Worm (Caenorhabditis elegans): ENCODE data around the gene srbc-19.

The srbc-19 gene

ce11 chrV:2206181-2206580, 39.6 kb upstream of the srbc-19 start, which contains the start of gene srt-40:
srt-40 (minus strand) TSS chrV:2206281.
- TF ChIP-seq flt-1 (GFP tag; IDR thresholded peaks at IDR 0.05) (no peak), B0310.2 (tag; optimal IDR thresholded peaks at IDR 0.05) (no peak), hmg-4 (GFP tag; optimal IDR thresholded peaks at IDR 0.05) (no peak), tbx-11 (GFP tag; IDR thresholded peaks at IDR 0.05) (no peak), ama-1 (optimal IDR thresholded peaks at IDR 0.05) (no peak), tra-4 (tag; optimal IDR thresholded peaks at IDR 0.05) (no peak), scrt-1 (GFP tag; IDR thresholded peaks at IDR 0.05) (no peak), pes-1 (GFP tag; IDR thresholded peaks at IDR 0.05) (no peak), ets-7 (tag; optimal IDR thresholded peaks at IDR 0.05) (no peak), F13C5.2 (tag; optimal IDR thresholded peaks at IDR 0.05) (no peak), ceh-36 (tag; optimal IDR thresholded peaks at IDR 0.05) (no peak), hmbx-1 (tag; optimal IDR thresholded peaks at IDR 0.05) (no peak), sea-1 (GFP tag; conservative IDR thresholded peaks at IDR 0.05) (no peak), hnd-1 (tag; optimal IDR thresholded peaks at IDR 0.05) (no peak), tbx-37 (GFP tag; conservative IDR thresholded peaks at IDR 0.05) (no peak), ceh-13 (GFP tag; optimal IDR thresholded peaks at IDR 0.05) (no peak), aly-1 (tag; optimal IDR thresholded peaks at IDR 0.05) (no peak)

ce11 chrV:2204080-2204479, 37.5 kb upstream of the srbc-19 start, which contains the start of gene cyp-33C12:
cyp-33C12 (minus strand) TSS chrV:2204400.
- TF ChIP-seq ets-7 (tag; optimal IDR thresholded peaks at IDR 0.05) (no peak), sea-1 (GFP tag; conservative IDR thresholded peaks at IDR 0.05) (no peak), tra-4 (tag; optimal IDR thresholded peaks at IDR 0.05) (no peak), ama-1 (optimal IDR thresholded peaks at IDR 0.05) (no peak), pes-1 (GFP tag; IDR thresholded peaks at IDR 0.05) (no peak), B0310.2 (tag; optimal IDR thresholded peaks at IDR 0.05) (no peak), hmbx-1 (tag; optimal IDR thresholded peaks at IDR 0.05) (no peak)

ce11 chrV:2201240-2201639, 34.7 kb upstream of the srbc-19 start, which contains the start of gene cyp-32B1:
cyp-32B1 (minus strand) TSS chrV:2201415.
- TF ChIP-seq ets-7 (tag; optimal IDR thresholded peaks at IDR 0.05) (no peak), tra-4 (tag; optimal IDR thresholded peaks at IDR 0.05) (no peak), hmbx-1 (tag; optimal IDR thresholded peaks at IDR 0.05) (no peak), hmg-4 (GFP tag; optimal IDR thresholded peaks at IDR 0.05) (no peak), flt-1 (GFP tag; IDR thresholded peaks at IDR 0.05) (no peak), B0310.2 (tag; optimal IDR thresholded peaks at IDR 0.05) (no peak), ama-1 (optimal IDR thresholded peaks at IDR 0.05) (no peak), F13C5.2 (tag; optimal IDR thresholded peaks at IDR 0.05) (no peak), aly-1 (tag; optimal IDR thresholded peaks at IDR 0.05) (no peak), tbx-11 (GFP tag; IDR thresholded peaks at IDR 0.05) (no peak), pes-1 (GFP tag; IDR thresholded peaks at IDR 0.05) (no peak), ceh-13 (GFP tag; optimal IDR thresholded peaks at IDR 0.05) (no peak), tbx-37 (GFP tag; conservative IDR thresholded peaks at IDR 0.05) (no peak), sea-1 (GFP tag; conservative IDR thresholded peaks at IDR 0.05) (no peak), hnd-1 (tag; optimal IDR thresholded peaks at IDR 0.05) (no peak), ceh-36 (tag; optimal IDR thresholded peaks at IDR 0.05) (no peak), scrt-1 (GFP tag; IDR thresholded peaks at IDR 0.05) (no peak)

- TF ChIP-seq ama-1 (optimal IDR thresholded peaks at IDR 0.05) = no peak
- no peak for TF ChIP-seq tbx-11 (GFP tag; IDR thresholded peaks at IDR 0.05)
- TF ChIP-seq ets-7 (tag; optimal IDR thresholded peaks at IDR 0.05) = no peak
- TF ChIP-seq tra-4 (tag; optimal IDR thresholded peaks at IDR 0.05) = no peak
These were observed 33.8 kb upstream of the srbc-19 start for ce11 chrV:2200402-2200801.

ce11 chrV:2199594-2199993, 33.0 kb upstream of the srbc-19 start:
- TF ChIP-seq scrt-1 (GFP tag; IDR thresholded peaks at IDR 0.05) (no peak), B0310.2 (tag; optimal IDR thresholded peaks at IDR 0.05) (no peak), hmbx-1 (tag; optimal IDR thresholded peaks at IDR 0.05) (no peak), ets-7 (tag; optimal IDR thresholded peaks at IDR 0.05) (no peak)

ce11 chrV:2192117-2192516, 25.5 kb upstream of the srbc-19 start, which contains the start of gene nhr-13:
nhr-13 (plus strand) TSS chrV:2192485.
- TF ChIP-seq hmg-4 (GFP tag; optimal IDR thresholded peaks at IDR 0.05) (no peak), tra-4 (tag; optimal IDR thresholded peaks at IDR 0.05) (no peak), aly-1 (tag; optimal IDR thresholded peaks at IDR 0.05) (no peak), B0310.2 (tag; optimal IDR thresholded peaks at IDR 0.05) (no peak), ama-1 (optimal IDR thresholded peaks at IDR 0.05) (no peak), ceh-36 (tag; optimal IDR thresholded peaks at IDR 0.05) (no peak), tbx-11 (GFP tag; IDR thresholded peaks at IDR 0.05) (no peak), ceh-13 (GFP tag; optimal IDR thresholded peaks at IDR 0.05) (no peak), pes-1 (GFP tag; IDR thresholded peaks at IDR 0.05) (no peak), hnd-1 (tag; optimal IDR thresholded peaks at IDR 0.05) (no peak), sea-1 (GFP tag; conservative IDR thresholded peaks at IDR 0.05) (no peak), ets-7 (tag; optimal IDR thresholded peaks at IDR 0.05) (no peak), hmbx-1 (tag; optimal IDR thresholded peaks at IDR 0.05) (no peak), scrt-1 (GFP tag; IDR thresholded peaks at IDR 0.05) (no peak), tbx-37 (GFP tag; conservative IDR thresholded peaks at IDR 0.05) (no peak), F13C5.2 (tag; optimal IDR thresholded peaks at IDR 0.05) (no peak), flt-1 (GFP tag; IDR thresholded peaks at IDR 0.05) (no peak)

- TF ChIP-seq tbx-37 (GFP tag; conservative IDR thresholded peaks at IDR 0.05) = no peak
- no peak for TF ChIP-seq ama-1 (optimal IDR thresholded peaks at IDR 0.05)
- no peak for TF ChIP-seq B0310.2 (tag; optimal IDR thresholded peaks at IDR 0.05)
- no peak for TF ChIP-seq hmg-4 (GFP tag; optimal IDR thresholded peaks at IDR 0.05)
- no peak for TF ChIP-seq tra-4 (tag; optimal IDR thresholded peaks at IDR 0.05)
- no peak for TF ChIP-seq hnd-1 (tag; optimal IDR thresholded peaks at IDR 0.05)
- TF ChIP-seq aly-1 (tag; optimal IDR thresholded peaks at IDR 0.05) = no peak
- TF ChIP-seq scrt-1 (GFP tag; IDR thresholded peaks at IDR 0.05) = no peak
- TF ChIP-seq sea-1 (GFP tag; conservative IDR thresholded peaks at IDR 0.05) = no peak
- no peak for TF ChIP-seq ceh-13 (GFP tag; optimal IDR thresholded peaks at IDR 0.05)
- TF ChIP-seq pes-1 (GFP tag; IDR thresholded peaks at IDR 0.05) = no peak
These were observed 24.5 kb upstream of the srbc-19 start, which contains the start of gene srbc-42 for ce11 chrV:2191122-2191521. srbc-42 (minus strand) TSS chrV:2191222.

- TF ChIP-seq tra-4 (tag; optimal IDR thresholded peaks at IDR 0.05) (no peak), pes-1 (GFP tag; IDR thresholded peaks at IDR 0.05) (no peak), B0310.2 (tag; optimal IDR thresholded peaks at IDR 0.05) (no peak), hnd-1 (tag; optimal IDR thresholded peaks at IDR 0.05) (no peak), ceh-36 (tag; optimal IDR thresholded peaks at IDR 0.05) (no peak), scrt-1 (GFP tag; IDR thresholded peaks at IDR 0.05) (no peak), aly-1 (tag; optimal IDR thresholded peaks at IDR 0.05) (no peak), ceh-13 (GFP tag; optimal IDR thresholded peaks at IDR 0.05) (no peak), hmg-4 (GFP tag; optimal IDR thresholded peaks at IDR 0.05) (no peak), tbx-11 (GFP tag; IDR thresholded peaks at IDR 0.05) (no peak), tbx-37 (GFP tag; conservative IDR thresholded peaks at IDR 0.05) (no peak), ama-1 (optimal IDR thresholded peaks at IDR 0.05) (no peak), flt-1 (GFP tag; IDR thresholded peaks at IDR 0.05) (no peak)
These were observed 23.8 kb upstream of the srbc-19 start for ce11 chrV:2190383-2190782.

Measured in whole organism, early embryonic.